Fruit fly (Drosophila melanogaster) whole organism, embryonic: ENCODE data around the gene CG32801.

Source experiments
- Aef1 ChIP-seq: fragments of 200-800 bp; sonication (Bioruptor generic); IDR thresholded peaks from 3 replicates; pipeline ENCODE4 v1.3.6; 2022; ENCODE audit warnings: missing biosample characterization, missing genetic modification characterization
- Atf-2 ChIP-seq: fragments of 200-800 bp; sonication (Bioruptor generic); optimal IDR thresholded peaks from 2 replicates; lab custom pipeline; 2016; ENCODE audit warnings: missing biosample characterization, missing genetic modification characterization
- B-H2 ChIP-seq: fragments of 200-800 bp; sonication (Bioruptor generic); optimal IDR thresholded peaks from 2 replicates; lab custom pipeline; 2018; ENCODE audit warnings: missing biosample characterization, mild to moderate bottlenecking, missing genetic modification characterization
- CG10267 ChIP-seq: fragments of 200-800 bp; sonication (Bioruptor generic); optimal IDR thresholded peaks from 2 replicates; lab custom pipeline; 2018; ENCODE audit warnings: missing biosample characterization, mild to moderate bottlenecking, missing genetic modification characterization, moderate library complexity
- CG10565 ChIP-seq: fragments of 200-800 bp; sonication (Bioruptor generic); optimal IDR thresholded peaks from 3 replicates; lab custom pipeline; 2016; ENCODE audit warnings: missing biosample characterization, mild to moderate bottlenecking, missing genetic modification characterization
- CG12769 ChIP-seq: fragments of 200-800 bp; sonication (Bioruptor generic); optimal IDR thresholded peaks from 2 replicates; lab custom pipeline; 2019; ENCODE audit warnings: missing biosample characterization, mild to moderate bottlenecking, missing genetic modification characterization, moderate library complexity
- CG14441 ChIP-seq: fragments of 200-800 bp; sonication (Bioruptor generic); IDR thresholded peaks from 2 replicates; pipeline ENCODE4 v1.3.6; 2022; ENCODE audit warnings: missing biosample characterization, missing genetic modification characterization
- CG14667 ChIP-seq: fragments of 200-800 bp; sonication (Bioruptor generic); IDR thresholded peaks from 2 replicates; pipeline ENCODE4 v1.3.6; 2022; ENCODE audit warnings: missing biosample characterization, missing genetic modification characterization
- CG14965 ChIP-seq: fragments of 200-800 bp; sonication (Bioruptor generic); optimal IDR thresholded peaks from 2 replicates; lab custom pipeline; 2016; ENCODE audit warnings: missing biosample characterization, missing genetic modification characterization, borderline replicate concordance
- CG1832 ChIP-seq: fragments of 200-800 bp; sonication (Bioruptor generic); optimal IDR thresholded peaks from 2 replicates; lab custom pipeline; 2017; ENCODE audit warnings: missing biosample characterization, mild to moderate bottlenecking, missing genetic modification characterization, inconsistent platforms
- CG18764 ChIP-seq: fragments of 200-800 bp; sonication (Bioruptor generic); optimal IDR thresholded peaks from 3 replicates; lab custom pipeline; 2016; ENCODE audit warnings: missing biosample characterization, missing genetic modification characterization
- CG2116 ChIP-seq: fragments of 200-800 bp; sonication (Bioruptor generic); optimal IDR thresholded peaks from 3 replicates; lab custom pipeline; 2018; ENCODE audit warnings: missing biosample characterization, mild to moderate bottlenecking, missing genetic modification characterization
- CG3995 ChIP-seq: fragments of 200-800 bp; sonication (Bioruptor generic); optimal IDR thresholded peaks from 3 replicates; lab custom pipeline; 2016; ENCODE audit warnings: missing biosample characterization, missing genetic modification characterization
- CG4617 ChIP-seq: fragments of 200-800 bp; sonication (Bioruptor generic); optimal IDR thresholded peaks from 3 replicates; lab custom pipeline; 2016; ENCODE audit warnings: missing biosample characterization, missing genetic modification characterization, borderline replicate concordance
- CG6765 ChIP-seq: fragments of 200-800 bp; sonication (Bioruptor generic); optimal IDR thresholded peaks from 3 replicates; lab custom pipeline; 2017; ENCODE audit warnings: missing biosample characterization, mild to moderate bottlenecking, missing genetic modification characterization
- CG7745 ChIP-seq: fragments of 200-800 bp; sonication (Bioruptor generic); optimal IDR thresholded peaks from 2 replicates; lab custom pipeline; 2018; ENCODE audit warnings: missing biosample characterization, mild to moderate bottlenecking, missing genetic modification characterization, moderate library complexity
- CG8944 ChIP-seq: fragments of 200-800 bp; sonication (Bioruptor generic); optimal IDR thresholded peaks from 3 replicates; lab custom pipeline; 2016; ENCODE audit warnings: missing biosample characterization, missing genetic modification characterization
- CG9876 ChIP-seq: fragments of 200-800 bp; sonication (Bioruptor generic); optimal IDR thresholded peaks from 2 replicates; lab custom pipeline; 2016; ENCODE audit warnings: missing biosample characterization, missing genetic modification characterization
- CoRest ChIP-seq: fragments of 200-800 bp; sonication (Bioruptor generic); optimal IDR thresholded peaks from 3 replicates; lab custom pipeline; 2018; ENCODE audit warnings: missing biosample characterization, mild to moderate bottlenecking, missing genetic modification characterization, moderate library complexity
- Dp ChIP-seq: fragments of 200-800 bp; sonication (Bioruptor generic); optimal IDR thresholded peaks from 2 replicates; lab custom pipeline; 2018; ENCODE audit warnings: missing biosample characterization, mild to moderate bottlenecking, missing genetic modification characterization, moderate library complexity
- E2f1 ChIP-seq: fragments of 200-800 bp; sonication (Bioruptor generic); IDR thresholded peaks from 2 replicates; pipeline ENCODE4 v1.3.6; 2022; ENCODE audit warnings: missing biosample characterization, missing genetic modification characterization
- E2f2 ChIP-seq: fragments of 200-800 bp; sonication (Bioruptor generic); IDR thresholded peaks from 2 replicates; pipeline ENCODE4 v1.3.6; 2022; ENCODE audit warnings: missing biosample characterization, missing genetic modification characterization
- Elba2 ChIP-seq: fragments of 200-800 bp; sonication (Bioruptor generic); optimal IDR thresholded peaks from 3 replicates; lab custom pipeline; 2016; ENCODE audit warnings: missing biosample characterization, missing genetic modification characterization
- Ets97D ChIP-seq: fragments of 200-800 bp; sonication (Bioruptor generic); optimal IDR thresholded peaks from 3 replicates; lab custom pipeline; 2016; ENCODE audit warnings: missing biosample characterization, missing genetic modification characterization
- HLH4C ChIP-seq: fragments of 200-800 bp; sonication (Bioruptor generic); IDR thresholded peaks from 3 replicates; pipeline ENCODE4 v1.3.6; 2022; ENCODE audit warnings: missing biosample characterization, missing genetic modification characterization; ENCODE audit not compliant: partially characterized antibody
- Myb ChIP-seq: fragments of 200-800 bp; sonication (Bioruptor generic); optimal IDR thresholded peaks from 2 replicates; lab custom pipeline; 2016; ENCODE audit warnings: missing biosample characterization, missing genetic modification characterization
- Oaz ChIP-seq: fragments of 200-800 bp; sonication (Bioruptor generic); IDR thresholded peaks from 2 replicates; pipeline ENCODE4 v1.3.6; 2022; ENCODE audit warnings: missing biosample characterization, missing genetic modification characterization
- Opbp ChIP-seq: fragments of 200-800 bp; sonication (Bioruptor generic); IDR thresholded peaks from 3 replicates; pipeline ENCODE4 v1.3.6; 2022; ENCODE audit warnings: missing biosample characterization, missing genetic modification characterization; ENCODE audit not compliant: partially characterized antibody
- Pdp1 ChIP-seq, 2 experiments: fragments of 200-800 bp; sonication (Bioruptor generic); optimal IDR thresholded peaks; 3 replicates each; lab custom pipeline; 2016; ENCODE audit warnings: missing biosample characterization in 2 of 2, missing genetic modification characterization in 2 of 2, mild to moderate bottlenecking in 1 of 2, moderate library complexity in 1 of 2
- Sin3A ChIP-seq: fragments of >200 bp; optimal IDR thresholded peaks from 2 replicates; lab custom pipeline; 2018
- Xbp1 ChIP-seq: fragments of 200-800 bp; sonication (Bioruptor generic); optimal IDR thresholded peaks from 3 replicates; lab custom pipeline; 2016; ENCODE audit warnings: missing biosample characterization, mild to moderate bottlenecking, missing genetic modification characterization
- ac ChIP-seq: fragments of 200-800 bp; sonication (Bioruptor generic); optimal IDR thresholded peaks from 3 replicates; lab custom pipeline; 2017; ENCODE audit warnings: missing biosample characterization, mild to moderate bottlenecking, missing genetic modification characterization
- az2 ChIP-seq: fragments of 200-800 bp; sonication (Bioruptor generic); optimal IDR thresholded peaks from 3 replicates; lab custom pipeline; 2016; ENCODE audit warnings: missing biosample characterization, missing genetic modification characterization
- cato ChIP-seq: fragments of 200-800 bp; sonication (Bioruptor generic); optimal IDR thresholded peaks from 2 replicates; lab custom pipeline; 2016; ENCODE audit warnings: missing biosample characterization, missing genetic modification characterization, borderline replicate concordance
- caup ChIP-seq: fragments of 200-800 bp; sonication (Bioruptor generic); optimal IDR thresholded peaks from 3 replicates; lab custom pipeline; 2017; ENCODE audit warnings: missing biosample characterization, mild to moderate bottlenecking, missing genetic modification characterization, moderate library complexity; ENCODE audit not compliant: severe bottlenecking
- chinmo ChIP-seq: fragments of 200-800 bp; sonication (Bioruptor generic); IDR thresholded peaks from 4 replicates; pipeline ENCODE4 v1.3.6; 2022; ENCODE audit warnings: missing biosample characterization, missing genetic modification characterization; ENCODE audit not compliant: partially characterized antibody
- cwo ChIP-seq: fragments of 200-800 bp; sonication (Bioruptor generic); optimal IDR thresholded peaks from 3 replicates; lab custom pipeline; 2017; ENCODE audit warnings: missing biosample characterization, missing genetic modification characterization, mild to moderate bottlenecking, moderate library complexity, missing genetic modification reagents
- da ChIP-seq: fragments of 200-800 bp; sonication (Bioruptor generic); optimal IDR thresholded peaks from 2 replicates; lab custom pipeline; 2016; ENCODE audit warnings: missing biosample characterization, missing genetic modification characterization
- gcm2 ChIP-seq: fragments of 200-800 bp; sonication (Bioruptor generic); optimal IDR thresholded peaks from 2 replicates; lab custom pipeline; 2016; ENCODE audit warnings: missing biosample characterization, missing genetic modification characterization
- hbn ChIP-seq: fragments of 200-800 bp; sonication (Bioruptor generic); IDR thresholded peaks from 2 replicates; pipeline ENCODE4 v1.3.6; 2022; ENCODE audit warnings: missing biosample characterization, missing genetic modification characterization; ENCODE audit not compliant: partially characterized antibody
- jumu ChIP-seq: fragments of 200-800 bp; sonication (Bioruptor generic); optimal IDR thresholded peaks from 3 replicates; lab custom pipeline; 2016; ENCODE audit warnings: missing biosample characterization, missing genetic modification characterization
- lab ChIP-seq: fragments of 200-800 bp; sonication (Bioruptor generic); optimal IDR thresholded peaks from 3 replicates; lab custom pipeline; 2017; ENCODE audit warnings: missing biosample characterization, missing genetic modification characterization, mild to moderate bottlenecking, moderate library complexity, missing genetic modification reagents
- onecut ChIP-seq: fragments of 200-800 bp; sonication (Bioruptor generic); IDR thresholded peaks from 2 replicates; pipeline ENCODE4 v1.3.6; 2022; ENCODE audit warnings: missing biosample characterization, missing genetic modification characterization
- slbo ChIP-seq: fragments of 200-800 bp; sonication (Bioruptor generic); IDR thresholded peaks from 2 replicates; pipeline ENCODE4 v1.3.6; 2022; ENCODE audit warnings: missing biosample characterization, missing genetic modification characterization
- stwl ChIP-seq: fragments of 200-800 bp; sonication (Bioruptor generic); optimal IDR thresholded peaks from 3 replicates; lab custom pipeline; 2018; ENCODE audit warnings: missing biosample characterization, mild to moderate bottlenecking, missing genetic modification characterization, moderate library complexity
- sug ChIP-seq: fragments of 200-800 bp; optimal IDR thresholded peaks from 2 replicates; lab custom pipeline; 2019; ENCODE audit warnings: missing biosample characterization, mild to moderate bottlenecking, missing genetic modification characterization, moderate library complexity
- tll ChIP-seq, 2 experiments: fragments of 200-800 bp in 1 of 2; fragments of >200 bp in 1 of 2; sonication (Bioruptor generic) in 1 of 2; optimal IDR thresholded peaks; 2 replicates each; lab custom pipeline; 2017 to 2019; ENCODE audit warnings: missing biosample characterization in 2 of 2, missing genetic modification characterization in 2 of 2, mild to moderate bottlenecking in 1 of 2, moderate library complexity in 1 of 2
- vvl ChIP-seq: fragments of 200-800 bp; sonication (Bioruptor generic); IDR thresholded peaks from 2 replicates; pipeline ENCODE4 v1.3.6; 2022; ENCODE audit warnings: missing biosample characterization, missing genetic modification characterization
- wor ChIP-seq: fragments of 200-800 bp; sonication (Bioruptor generic); IDR thresholded peaks from 2 replicates; pipeline ENCODE4 v1.3.6; 2022; ENCODE audit warnings: missing biosample characterization, missing genetic modification characterization
- z ChIP-seq: fragments of 200-800 bp; sonication (Bioruptor generic); IDR thresholded peaks from 3 replicates; pipeline ENCODE4 v1.3.6; 2022; ENCODE audit warnings: missing biosample characterization, missing genetic modification characterization

The CG32801 gene

DNA sequence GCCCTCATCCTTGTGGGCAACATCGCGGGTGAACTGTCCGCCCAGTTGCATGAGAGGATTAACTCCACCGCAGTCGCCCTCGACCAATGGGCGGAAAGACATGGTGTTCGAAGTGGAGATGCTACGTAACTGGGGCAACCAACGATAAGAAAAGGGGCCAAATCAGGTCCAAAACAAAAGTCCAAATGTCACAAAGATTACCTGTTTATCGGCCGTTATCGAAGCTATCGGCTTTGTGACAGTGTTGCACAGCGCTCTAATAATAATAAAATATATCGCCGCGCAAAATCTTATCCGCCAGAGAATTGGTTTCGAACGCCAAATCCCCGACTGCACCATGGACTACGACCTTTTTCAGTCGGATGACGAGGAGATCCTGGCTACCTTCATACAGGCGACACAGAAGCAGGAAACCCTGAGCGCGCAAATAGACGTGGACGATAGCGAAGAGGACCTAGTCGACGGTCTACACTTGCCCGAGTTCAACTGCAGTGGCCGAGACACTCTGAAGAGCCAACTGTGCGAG lies 34.3 kb downstream of the CG32801 start, which contains the start of the genes CG14803 and Pex5 (continued):
- TF ChIP-seq hbn (GFP tag; lab: Robert Waterston, UW) (peak; percentile 43; the same call in 1 of the 2 replicates), lab (GFP tag; lab: Kevin White, UChicago) (no peak), Ets97D (GFP tag; lab: Kevin White, UChicago) (peak; percentile 19), CoRest (peak; percentile 3), CG8944 (GFP tag; lab: Kevin White, UChicago) (no peak), HLH4C (GFP tag; lab: Robert Waterston, UW) (peak; percentile 63; the same call in 2 of the 3 replicates), cato (GFP tag; lab: Kevin White, UChicago) (no peak), CG14965 (GFP tag; lab: Kevin White, UChicago) (no peak), Pdp1 (GFP tag; optimal IDR thresholded peaks at IDR 0.05; lab: Kevin White, UChicago) (peak in 1 of 2 experiments; percentile 63), slbo (GFP tag; lab: Robert Waterston, UW) (0 out of 2 replicates have a peak, but pooled peaks have one; percentile 12), Elba2 (peak; percentile 37), Myb (GFP tag; lab: Kevin White, UChicago) (peak; percentile 31), CG12769 (tag; lab: Kevin White, UChicago) (no peak), CG2116 (GFP tag; lab: Kevin White, UChicago) (peak; percentile 59), CG18764 (no peak), da (GFP tag; lab: Kevin White, UChicago) (no peak), tll (GFP tag; optimal IDR thresholded peaks at IDR 0.05; lab: Kevin White, UChicago) (no peak), jumu (GFP tag; lab: Kevin White, UChicago) (no peak), CG14667 (GFP tag; lab: Robert Waterston, UW) (no peak), onecut (GFP tag; lab: Robert Waterston, UW) (no peak), CG14441 (no peak), Aef1 (GFP tag; lab: Robert Waterston, UW) (no peak), CG4617 (GFP tag; lab: Kevin White, UChicago) (peak; percentile 41), ac (GFP tag; lab: Kevin White, UChicago) (no peak), B-H2 (GFP tag; lab: Kevin White, UChicago) (no peak), CG10565 (GFP tag; lab: Kevin White, UChicago) (no peak), CG1832 (GFP tag; lab: Kevin White, UChicago) (no peak), gcm2 (GFP tag; lab: Kevin White, UChicago) (no peak), CG6765 (GFP tag; lab: Kevin White, UChicago) (no peak), wor (GFP tag; lab: Robert Waterston, UW) (no peak), caup (GFP tag; lab: Kevin White, UChicago) (no peak), Atf-2 (GFP tag; lab: Kevin White, UChicago) (no peak), Opbp (GFP tag; lab: Robert Waterston, UW) (peak; percentile 67; the same call in 2 of the 3 replicates), Xbp1 (GFP tag; lab: Kevin White, UChicago) (no peak), E2f1 (no peak), CG9876 (no peak), Dp (GFP tag; lab: Kevin White, UChicago) (peak; percentile 76), CG10267 (tag; lab: Kevin White, UChicago) (peak; percentile 90), sug (tag; lab: Kevin White, UChicago) (peak; percentile 9), CG7745 (no peak), chinmo (GFP tag; lab: Robert Waterston, UW) (no peak), E2f2 (peak; percentile 84), Oaz (GFP tag; lab: Robert Waterston, UW) (no peak), CG3995 (no peak), Sin3A (peak; percentile 13), z (GFP tag; lab: Robert Waterston, UW) (no peak), cwo (no peak), vvl (no peak), stwl (tag; lab: Kevin White, UChicago) (peak; percentile 82), az2 (GFP tag; lab: Kevin White, UChicago) (no peak)
